Worm (Caenorhabditis elegans): ENCODE data around the gene atg-3.

DNA sequence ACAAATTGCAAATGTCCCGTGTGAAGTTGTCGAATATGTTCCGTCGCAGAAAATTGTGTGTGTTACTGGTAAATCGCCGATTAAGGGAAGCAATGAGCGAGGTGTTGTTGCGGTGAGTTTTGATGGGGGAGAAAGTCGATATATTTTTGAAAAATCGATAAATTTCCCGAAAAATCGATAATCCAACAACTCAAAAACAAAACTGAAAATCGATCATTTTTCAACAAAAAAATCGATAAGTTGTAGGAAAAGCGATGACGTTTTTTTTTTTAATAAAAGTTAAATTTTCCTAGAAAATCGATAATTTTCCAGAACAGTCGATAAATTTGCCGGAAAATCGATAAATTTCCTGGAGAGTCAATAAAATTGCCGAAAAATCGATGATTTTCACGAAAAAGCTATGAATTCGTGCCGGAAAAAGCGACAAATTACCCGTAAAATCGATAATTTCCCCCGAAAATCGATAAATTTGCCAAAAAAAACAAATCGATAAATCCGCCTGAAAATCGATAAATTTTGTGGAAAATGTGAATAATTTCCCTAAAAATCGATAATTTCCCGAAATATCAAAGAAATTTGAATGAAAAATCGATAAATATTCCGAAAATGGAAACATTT, 37.4 kb upstream of the atg-3 start:
- no peak for TF ChIP-seq R02D3.7 (tag; optimal IDR thresholded peaks at IDR 0.05)
- no peak for TF ChIP-seq ztf-11 (tag; optimal IDR thresholded peaks at IDR 0.05)
- TF ChIP-seq mdl-1 (tag; optimal IDR thresholded peaks at IDR 0.05), result no peak
- TF ChIP-seq lsy-12 (tag; optimal IDR thresholded peaks at IDR 0.05), result no peak
- no peak for TF ChIP-seq pqm-1 (tag; optimal IDR thresholded peaks at IDR 0.05)
- no peak for TF ChIP-seq jun-1 (tag; optimal IDR thresholded peaks at IDR 0.05)
- no peak for TF ChIP-seq aly-2 (tag; optimal IDR thresholded peaks at IDR 0.05)
- no peak for TF ChIP-seq ama-1 (optimal IDR thresholded peaks at IDR 0.05)
- TF ChIP-seq unc-62 (GFP tag; optimal IDR thresholded peaks at IDR 0.05), result no peak
- TF ChIP-seq lin-15B (tag; optimal IDR thresholded peaks at IDR 0.05), result no peak
- no peak for TF ChIP-seq unc-39 (tag; optimal IDR thresholded peaks at IDR 0.05)
- no peak for TF ChIP-seq egl-5 (tag; optimal IDR thresholded peaks at IDR 0.05)
- no peak for TF ChIP-seq egl-27 (tag; optimal IDR thresholded peaks at IDR 0.05)
